Fruit fly (Drosophila melanogaster): ENCODE results near the gene Ir94c.

The Ir94c gene

DNA sequence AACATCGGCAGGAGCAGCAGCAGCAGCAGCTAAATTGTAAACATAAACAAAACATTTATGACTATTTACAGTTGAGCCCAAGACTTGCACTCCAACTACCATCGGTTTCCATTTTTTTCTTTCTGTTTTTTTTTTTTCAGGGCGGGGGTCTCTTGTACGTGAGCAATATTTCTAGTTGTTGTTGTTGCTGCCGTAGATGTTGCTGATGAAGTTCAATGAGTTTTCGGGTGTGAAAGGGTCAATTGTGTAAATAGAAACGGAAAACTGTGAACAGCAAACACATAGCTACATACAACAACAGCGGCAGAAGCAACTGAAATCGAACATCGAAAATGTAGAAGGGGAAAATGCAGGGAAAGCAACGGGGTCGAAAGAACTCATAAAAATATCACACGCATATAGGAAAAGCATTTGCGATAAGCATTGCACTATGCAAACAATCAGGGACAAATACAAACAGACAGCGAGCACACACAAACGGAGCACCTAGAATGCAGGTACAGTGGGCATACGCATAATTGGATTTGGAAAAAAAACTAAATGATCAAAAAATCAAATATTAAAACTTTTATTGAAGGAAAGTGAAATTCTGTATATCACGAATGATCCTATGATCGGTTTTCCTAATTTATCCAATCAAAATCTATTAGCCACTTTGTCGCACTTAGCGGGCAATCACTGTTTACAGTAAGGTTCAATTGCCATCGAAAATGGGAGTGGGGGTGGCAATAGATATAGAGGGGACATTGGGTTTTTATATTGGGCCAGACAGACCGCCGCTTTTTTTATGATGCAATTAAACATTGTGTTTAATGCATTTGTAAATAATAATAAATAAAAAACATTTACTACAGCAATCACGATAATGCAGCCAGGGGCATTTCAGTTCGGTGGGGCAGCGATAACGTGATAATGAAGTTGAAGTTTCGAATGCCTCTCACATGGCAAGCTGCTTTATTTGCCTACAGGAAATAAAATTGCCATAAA, 26.5 kb upstream of the Ir94c start:
- TF ChIP-seq ttk (optimal IDR thresholded peaks at IDR 0.05) (no peak), psq (optimal IDR thresholded peaks at IDR 0.05) (no peak), h (optimal IDR thresholded peaks at IDR 0.05) (no peak), Myc (optimal IDR thresholded peaks at IDR 0.05) (no peak), Sin3A (optimal IDR thresholded peaks at IDR 0.05) (no peak), insv (optimal IDR thresholded peaks at IDR 0.05) (no peak)

DNA sequence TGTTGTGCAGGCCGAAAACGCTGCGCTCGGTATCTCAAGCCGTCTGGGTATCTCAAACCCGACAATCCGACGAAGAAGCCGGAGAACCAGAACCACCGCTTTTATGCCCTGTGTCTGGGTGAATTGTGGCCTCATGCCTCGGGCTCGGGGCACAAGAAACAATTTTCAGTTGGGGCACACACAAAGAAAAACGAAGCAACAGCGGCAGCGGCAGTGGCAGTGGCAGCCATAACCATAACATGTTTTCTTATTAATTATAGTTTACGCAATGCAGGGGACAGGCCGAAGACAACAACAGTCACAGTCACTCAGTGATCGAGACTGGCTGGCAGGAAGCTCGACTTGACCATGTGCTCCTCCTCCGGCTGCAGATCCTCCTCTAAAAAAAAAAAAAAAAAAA, 23.2 kb upstream of the Ir94c start:
- TF ChIP-seq Sin3A (optimal IDR thresholded peaks at IDR 0.05): no peak
- no peak for TF ChIP-seq psq (optimal IDR thresholded peaks at IDR 0.05)
- no peak for TF ChIP-seq insv (optimal IDR thresholded peaks at IDR 0.05)

DNA sequence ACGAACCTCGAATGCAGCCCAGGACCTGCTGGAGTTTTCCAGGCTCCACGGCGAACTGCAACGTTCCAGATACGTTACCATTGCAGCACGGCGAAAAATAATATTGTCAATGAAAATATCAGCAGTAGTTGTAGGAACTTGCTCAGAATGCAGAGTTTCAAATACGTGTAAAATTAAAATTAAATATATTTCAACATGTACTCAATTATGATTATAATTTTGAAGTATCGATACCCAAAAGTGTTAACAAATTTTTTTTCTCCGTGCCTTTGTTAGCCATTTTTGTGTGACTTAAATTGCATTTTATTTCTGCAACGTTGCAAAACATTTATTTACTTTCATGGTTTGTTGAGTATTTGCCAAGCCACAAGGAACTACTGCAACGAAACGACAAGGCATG, 22.1 kb upstream of the Ir94c start:
- no peak for TF ChIP-seq psq (optimal IDR thresholded peaks at IDR 0.05)
- TF ChIP-seq h (optimal IDR thresholded peaks at IDR 0.05): no peak
- no peak for TF ChIP-seq ttk (optimal IDR thresholded peaks at IDR 0.05)
- no peak for TF ChIP-seq Myc (optimal IDR thresholded peaks at IDR 0.05)
- no peak for TF ChIP-seq insv (optimal IDR thresholded peaks at IDR 0.05)
- no peak for TF ChIP-seq Sin3A (optimal IDR thresholded peaks at IDR 0.05)

DNA sequence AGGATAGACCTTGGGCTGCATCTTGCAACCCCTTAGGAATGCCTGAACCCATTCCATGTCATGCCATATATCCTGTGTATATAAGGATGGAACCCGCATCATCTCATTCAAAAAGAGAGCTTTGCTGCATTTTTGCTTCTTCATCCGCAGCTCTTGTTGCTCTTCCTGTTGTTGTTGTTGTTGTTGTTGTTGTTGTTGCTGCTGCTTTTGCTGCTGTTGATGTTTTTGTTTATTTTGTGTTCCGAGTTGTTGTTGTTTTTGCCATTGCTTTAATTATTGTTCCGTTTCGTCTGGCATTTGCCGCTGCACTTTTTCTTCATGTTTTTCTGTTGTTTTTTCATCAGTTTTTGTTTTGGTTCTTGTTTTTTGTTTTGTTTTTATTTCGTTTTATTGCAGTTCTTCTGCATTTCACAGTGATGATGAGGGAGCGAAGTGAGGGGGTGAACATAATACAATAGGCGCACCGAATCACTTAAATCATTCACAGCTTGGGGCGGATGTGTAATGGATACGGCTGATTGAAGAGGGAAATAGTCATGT, 20.7 kb upstream of the Ir94c start:
- TF ChIP-seq ttk (optimal IDR thresholded peaks at IDR 0.05) (no peak), Myc (optimal IDR thresholded peaks at IDR 0.05) (no peak), Sin3A (optimal IDR thresholded peaks at IDR 0.05) (no peak), psq (optimal IDR thresholded peaks at IDR 0.05) (no peak), h (optimal IDR thresholded peaks at IDR 0.05) (no peak), insv (optimal IDR thresholded peaks at IDR 0.05) (no peak)

DNA sequence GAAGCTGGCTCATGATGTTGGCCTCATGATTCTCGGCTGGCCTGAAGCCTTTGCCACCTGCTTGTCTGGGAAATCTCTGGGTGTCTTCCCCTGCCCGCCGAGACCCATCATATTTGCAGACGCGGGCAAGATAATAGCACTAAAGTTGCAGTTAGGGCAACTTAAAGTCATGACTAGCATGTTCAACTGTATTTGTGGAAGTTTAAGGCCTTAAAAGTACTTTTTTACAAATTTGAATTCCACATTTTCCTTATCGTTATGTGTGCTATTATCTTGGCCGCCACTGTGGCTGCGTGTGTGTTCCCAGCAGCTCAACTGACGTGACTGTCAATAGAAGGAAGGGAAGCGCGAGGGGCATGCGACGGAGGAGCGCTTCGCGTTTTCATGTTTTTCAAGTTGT, 19.9 kb upstream of the Ir94c start:
- TF ChIP-seq Myc (optimal IDR thresholded peaks at IDR 0.05): no peak
- TF ChIP-seq h (optimal IDR thresholded peaks at IDR 0.05): no peak
- TF ChIP-seq psq (optimal IDR thresholded peaks at IDR 0.05): no peak
- TF ChIP-seq ttk (optimal IDR thresholded peaks at IDR 0.05): no peak
- TF ChIP-seq insv (optimal IDR thresholded peaks at IDR 0.05): no peak
- no peak for TF ChIP-seq Sin3A (optimal IDR thresholded peaks at IDR 0.05)

DNA sequence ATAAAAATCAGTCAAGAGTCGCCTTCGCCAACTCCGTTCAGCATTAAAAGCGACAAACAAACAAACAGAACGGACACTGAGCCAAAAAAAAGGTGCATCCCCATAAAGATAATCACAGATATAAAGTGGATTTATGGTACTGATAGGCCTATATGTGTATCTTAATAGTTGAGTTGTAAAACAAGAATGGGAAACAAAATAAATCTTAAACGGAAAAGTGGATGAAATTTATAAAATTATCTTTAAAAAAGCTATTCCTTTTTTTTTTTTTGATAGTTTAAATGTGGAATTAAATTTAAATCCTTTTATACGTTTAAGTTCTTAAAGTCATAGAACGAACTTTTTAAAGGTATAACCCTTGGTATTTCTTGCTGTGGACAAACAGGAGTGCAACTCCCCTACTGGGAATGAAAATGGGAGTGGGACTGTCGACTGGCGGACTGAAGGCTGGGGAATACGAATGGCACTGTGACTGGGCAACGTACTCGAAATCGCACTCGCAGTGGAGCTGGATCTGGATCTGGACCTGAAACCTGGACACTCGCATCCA, 17.8 kb upstream of the Ir94c start:
- no peak for TF ChIP-seq psq (optimal IDR thresholded peaks at IDR 0.05)
- no peak for TF ChIP-seq Sin3A (optimal IDR thresholded peaks at IDR 0.05)
- TF ChIP-seq Myc (optimal IDR thresholded peaks at IDR 0.05): no peak
- no peak for TF ChIP-seq h (optimal IDR thresholded peaks at IDR 0.05)
- TF ChIP-seq ttk (optimal IDR thresholded peaks at IDR 0.05): no peak
- no peak for TF ChIP-seq insv (optimal IDR thresholded peaks at IDR 0.05)

DNA sequence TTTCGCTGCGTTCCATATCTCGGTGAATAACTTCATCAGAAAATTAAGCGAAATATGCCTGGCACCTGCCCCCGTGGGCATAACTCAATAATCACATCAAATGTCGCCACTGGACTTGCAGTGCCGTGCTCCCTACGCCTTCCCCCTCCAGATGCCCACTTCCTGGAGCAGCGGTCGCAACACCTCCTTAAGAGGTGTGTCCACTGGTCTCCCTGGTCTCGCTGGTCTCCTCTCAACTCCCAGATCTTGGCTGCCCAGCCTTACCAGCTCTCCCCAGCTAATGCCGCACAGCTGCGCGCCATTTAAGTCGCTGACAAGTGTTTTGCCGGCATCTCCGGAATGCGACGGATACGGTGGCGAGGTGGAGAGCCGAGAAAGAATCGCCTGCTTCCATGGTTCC, 16.2 kb upstream of the Ir94c start:
- TF ChIP-seq Sin3A (optimal IDR thresholded peaks at IDR 0.05) (no peak), Myc (optimal IDR thresholded peaks at IDR 0.05) (no peak), ttk (optimal IDR thresholded peaks at IDR 0.05) (no peak), h (optimal IDR thresholded peaks at IDR 0.05) (no peak), insv (optimal IDR thresholded peaks at IDR 0.05) (no peak), psq (optimal IDR thresholded peaks at IDR 0.05) (no peak)

DNA sequence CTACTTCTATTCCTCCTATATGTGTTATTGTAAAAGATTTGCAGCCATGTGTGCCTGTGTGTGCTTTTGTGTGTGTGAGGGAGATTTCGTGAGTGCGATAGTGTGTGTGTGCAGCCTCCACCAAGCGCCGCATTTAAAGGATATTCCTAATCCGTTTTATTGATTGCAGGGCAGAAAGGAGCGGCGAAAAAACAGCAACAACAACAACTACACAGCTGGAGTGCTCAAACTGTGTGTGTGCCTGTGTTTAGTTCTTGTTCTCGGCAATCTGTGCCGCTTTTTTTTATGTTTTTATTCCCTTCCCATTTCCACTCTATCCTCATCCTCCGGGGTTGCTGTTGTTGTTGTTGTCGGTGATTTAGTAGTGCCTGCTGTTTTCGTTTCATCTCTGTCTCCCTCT, 15.2 kb upstream of the Ir94c start:
- TF ChIP-seq Myc (optimal IDR thresholded peaks at IDR 0.05) (no peak), insv (optimal IDR thresholded peaks at IDR 0.05) (no peak), ttk (optimal IDR thresholded peaks at IDR 0.05) (no peak), Sin3A (optimal IDR thresholded peaks at IDR 0.05) (no peak), psq (optimal IDR thresholded peaks at IDR 0.05) (no peak), h (optimal IDR thresholded peaks at IDR 0.05) (no peak)

DNA sequence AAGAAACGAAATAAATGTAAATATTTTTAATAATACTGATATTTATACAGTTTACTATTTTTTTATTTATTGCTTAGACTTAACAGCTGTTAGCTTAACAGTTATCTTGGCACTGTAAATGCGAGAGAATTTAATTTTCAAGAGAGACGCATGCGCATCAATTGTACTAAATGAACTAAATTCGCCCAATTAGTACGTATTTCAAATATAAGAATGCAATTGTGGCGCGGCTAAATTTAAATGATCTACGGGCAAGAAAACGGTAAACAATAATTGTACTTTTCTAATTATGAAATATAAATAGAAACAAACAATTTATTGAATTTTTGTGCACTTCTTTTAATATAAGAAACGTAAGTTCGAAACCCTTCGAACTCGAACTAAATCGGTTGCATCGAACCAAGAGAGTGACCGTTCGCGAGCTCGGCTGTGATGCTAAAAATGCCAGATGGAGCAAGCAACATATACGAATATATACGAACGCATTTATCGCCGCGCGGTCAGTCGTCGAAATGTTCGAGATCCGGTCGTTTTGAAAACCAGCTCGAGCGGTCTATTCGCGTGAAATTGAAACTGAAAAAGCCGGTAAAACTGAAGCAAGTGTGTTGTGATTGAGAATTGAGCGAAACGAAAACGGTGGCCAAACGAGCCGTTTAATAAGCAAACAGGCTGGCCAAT, 14.2 kb upstream of the Ir94c start, which contains the start of gene SKIP:
SKIP (plus strand) TSS at position 494 of the 678 bp plus-strand sequence.
- no peak for TF ChIP-seq ttk (optimal IDR thresholded peaks at IDR 0.05)
- no peak for TF ChIP-seq insv (optimal IDR thresholded peaks at IDR 0.05)
- TF ChIP-seq h (optimal IDR thresholded peaks at IDR 0.05): no peak
- no peak for TF ChIP-seq Myc (optimal IDR thresholded peaks at IDR 0.05)
- TF ChIP-seq Sin3A (optimal IDR thresholded peaks at IDR 0.05): no peak

DNA sequence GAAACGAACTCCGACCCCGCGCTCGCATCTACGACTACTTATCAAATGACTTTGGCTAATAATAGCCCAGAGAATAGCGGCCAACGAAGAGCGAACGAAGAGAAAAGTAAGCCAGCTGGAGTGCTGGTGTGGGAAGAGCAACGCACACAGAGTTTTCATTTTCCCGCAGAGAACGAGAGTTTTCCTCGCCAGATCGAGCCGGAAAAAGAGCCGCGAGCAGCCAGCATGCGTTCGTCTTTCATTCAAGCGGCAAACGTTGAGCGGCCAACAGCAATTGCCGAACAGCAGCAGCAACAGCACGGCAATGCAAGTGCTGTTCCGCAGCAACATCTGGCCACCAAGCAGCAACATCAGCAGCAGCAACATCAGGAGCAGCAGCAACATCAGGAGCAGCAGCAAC, 5.6 kb upstream of the Ir94c start:
- TF ChIP-seq Myc (optimal IDR thresholded peaks at IDR 0.05): no peak
- no peak for TF ChIP-seq psq (optimal IDR thresholded peaks at IDR 0.05)
- TF ChIP-seq ttk (optimal IDR thresholded peaks at IDR 0.05): no peak
- no peak for TF ChIP-seq h (optimal IDR thresholded peaks at IDR 0.05)
- no peak for TF ChIP-seq Sin3A (optimal IDR thresholded peaks at IDR 0.05)
- no peak for TF ChIP-seq insv (optimal IDR thresholded peaks at IDR 0.05)

DNA sequence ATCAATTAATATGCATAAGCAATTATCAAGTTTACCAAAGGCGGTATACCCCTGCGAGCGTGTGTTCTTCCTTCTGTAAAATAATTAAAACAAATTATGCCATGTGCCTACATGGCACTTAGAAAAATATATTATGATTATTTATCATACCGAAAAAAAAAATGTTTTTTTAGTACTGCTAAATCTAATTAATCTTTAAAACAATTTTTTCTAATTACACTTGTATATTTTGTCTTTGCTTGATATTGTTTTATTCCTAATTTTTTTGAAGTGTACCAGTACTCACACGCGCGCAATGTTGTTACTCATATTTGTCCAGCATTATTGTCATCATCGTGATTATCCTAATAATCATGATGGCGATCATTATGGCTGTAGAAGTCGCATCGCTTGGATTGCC, 4.1 kb upstream of the Ir94c start:
- TF ChIP-seq psq (optimal IDR thresholded peaks at IDR 0.05) (no peak), h (optimal IDR thresholded peaks at IDR 0.05) (no peak), Myc (optimal IDR thresholded peaks at IDR 0.05) (no peak), Sin3A (optimal IDR thresholded peaks at IDR 0.05) (no peak), ttk (optimal IDR thresholded peaks at IDR 0.05) (no peak), insv (optimal IDR thresholded peaks at IDR 0.05) (no peak)

DNA sequence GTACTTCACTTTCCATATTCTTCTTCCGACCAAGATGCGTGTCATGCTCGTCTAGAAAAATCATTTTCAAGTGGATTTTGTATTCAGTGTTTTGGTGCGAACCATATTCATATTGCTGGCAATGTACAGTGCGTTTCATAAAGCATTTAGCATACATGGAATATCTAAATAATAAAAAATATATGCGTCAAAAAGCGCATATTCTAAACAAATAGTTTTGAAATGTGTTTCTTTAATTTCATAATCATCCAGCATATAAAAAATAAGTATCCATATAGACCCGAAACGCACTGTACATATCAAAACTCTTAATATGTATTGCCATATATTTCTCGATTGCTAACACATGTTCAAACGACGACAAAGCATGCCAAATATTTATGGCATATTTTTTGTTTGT, 2.0 kb upstream of the Ir94c start:
- TF ChIP-seq insv (optimal IDR thresholded peaks at IDR 0.05): no peak
- no peak for TF ChIP-seq h (optimal IDR thresholded peaks at IDR 0.05)
- TF ChIP-seq psq (optimal IDR thresholded peaks at IDR 0.05): no peak
- no peak for TF ChIP-seq Sin3A (optimal IDR thresholded peaks at IDR 0.05)
- TF ChIP-seq Myc (optimal IDR thresholded peaks at IDR 0.05): no peak
- TF ChIP-seq ttk (optimal IDR thresholded peaks at IDR 0.05): no peak

Data from Kc167 (cell line).